Fruit fly (Drosophila melanogaster): ENCODE data around the gene Flad2.

The Flad2 gene

dm6 chr2L:13394903-13395302 lies 17.4 kb upstream of the Flad2 start, which contains the start of gene RpL24 (continued):
- peak; percentile 97 for TF ChIP-seq CG6813 (GFP tag; optimal IDR thresholded peaks at IDR 0.05)
- TF ChIP-seq jing (GFP tag; optimal IDR thresholded peaks at IDR 0.05): peak; percentile 46
- peak; percentile 79 for TF ChIP-seq mam (GFP tag; optimal IDR thresholded peaks at IDR 0.05)
- TF ChIP-seq br (optimal IDR thresholded peaks at IDR 0.05): no peak
- no peak; the same call in 2 of the 3 replicates for TF ChIP-seq zen2 (GFP tag; IDR thresholded peaks at IDR 0.05; ENCODE audit: partially characterized antibody)
- TF ChIP-seq sd (tag; optimal IDR thresholded peaks at IDR 0.05): no peak
- TF ChIP-seq tna (GFP tag; IDR thresholded peaks at IDR 0.05; ENCODE audit: partially characterized antibody): no peak
- TF ChIP-seq trh (GFP tag; optimal IDR thresholded peaks at IDR 0.05): peak; percentile 69
- TF ChIP-seq Sox100B (GFP tag; optimal IDR thresholded peaks at IDR 0.05): peak; percentile 88
- no peak for TF ChIP-seq vnd (GFP tag; IDR thresholded peaks at IDR 0.05; ENCODE audit: partially characterized antibody)
- peak; percentile 89 for TF ChIP-seq repo (GFP tag; optimal IDR thresholded peaks at IDR 0.05)
- TF ChIP-seq CG2199 (GFP tag; IDR thresholded peaks at IDR 0.05): no peak
- TF ChIP-seq ATbp (GFP tag; optimal IDR thresholded peaks at IDR 0.05): peak; percentile 92
- peak; percentile 64 for TF ChIP-seq Deaf1 (tag; optimal IDR thresholded peaks at IDR 0.05)
- no peak for TF ChIP-seq abd-A (tag; optimal IDR thresholded peaks at IDR 0.05)
- peak; percentile 72 for TF ChIP-seq CG30431 (GFP tag; optimal IDR thresholded peaks at IDR 0.05)
- peak; percentile 83 for TF ChIP-seq Kr (GFP tag; optimal IDR thresholded peaks at IDR 0.05)
- peak; percentile 36; the same call in 1 of the 2 replicates for TF ChIP-seq ato (GFP tag; IDR thresholded peaks at IDR 0.05; ENCODE audit: partially characterized antibody)
- no peak for TF ChIP-seq Doc3 (GFP tag; IDR thresholded peaks at IDR 0.05; ENCODE audit: partially characterized antibody)
- no peak for TF ChIP-seq Tbp (GFP tag; optimal IDR thresholded peaks at IDR 0.05)
- peak; percentile 59; the same call in 2 of the 3 replicates for TF ChIP-seq Mrtf (GFP tag; IDR thresholded peaks at IDR 0.05)
- peak; percentile 89 for TF ChIP-seq CG2202 (tag; optimal IDR thresholded peaks at IDR 0.05)
- peak; percentile 87 for TF ChIP-seq CG12744 (GFP tag; optimal IDR thresholded peaks at IDR 0.05)
- peak; percentile 77 for TF ChIP-seq Nf-YB (GFP tag; optimal IDR thresholded peaks at IDR 0.05)
- peak; percentile 96 for TF ChIP-seq CG3281 (GFP tag; optimal IDR thresholded peaks at IDR 0.05)
- no peak for TF ChIP-seq CG14860 (GFP tag; IDR thresholded peaks at IDR 0.05; ENCODE audit: partially characterized antibody)
- TF ChIP-seq CG13424 (tag; optimal IDR thresholded peaks at IDR 0.05): peak; percentile 75
- no peak for TF ChIP-seq nerfin-2 (GFP tag; IDR thresholded peaks at IDR 0.05; ENCODE audit: partially characterized antibody)
- peak; percentile 92 for TF ChIP-seq CG31441 (GFP tag; IDR thresholded peaks at IDR 0.05)
- TF ChIP-seq CoRest (tag; optimal IDR thresholded peaks at IDR 0.05): peak; percentile 73
- TF ChIP-seq pb (GFP tag; optimal IDR thresholded peaks at IDR 0.05): peak; percentile 90
- peak; percentile 81 for TF ChIP-seq grau (tag; optimal IDR thresholded peaks at IDR 0.05)
- TF ChIP-seq lmd (GFP tag; IDR thresholded peaks at IDR 0.05): peak; percentile 57; the same call in 1 of the 2 replicates
- peak; percentile 80 for TF ChIP-seq CG5245 (GFP tag; optimal IDR thresholded peaks at IDR 0.05)
- TF ChIP-seq CG17568 (GFP tag; optimal IDR thresholded peaks at IDR 0.05): peak; percentile 96
- peak; percentile 56 for TF ChIP-seq al (GFP tag; IDR thresholded peaks at IDR 0.05)
- peak; percentile 73 for TF ChIP-seq CG10959 (GFP tag; IDR thresholded peaks at IDR 0.05)
- TF ChIP-seq Dfd (GFP tag; optimal IDR thresholded peaks at IDR 0.05): no peak
- TF ChIP-seq cwo (GFP tag; optimal IDR thresholded peaks at IDR 0.05): peak; percentile 77
- peak; percentile 96 for TF ChIP-seq BtbVII (GFP tag; optimal IDR thresholded peaks at IDR 0.05)
- no peak for TF ChIP-seq Poxn (GFP tag; IDR thresholded peaks at IDR 0.05)
- TF ChIP-seq usp (GFP tag; optimal IDR thresholded peaks at IDR 0.05): no peak
- peak; percentile 65 for TF ChIP-seq CTCF (GFP tag; optimal IDR thresholded peaks at IDR 0.05)
- peak; percentile 92 for TF ChIP-seq CG8089 (GFP tag; optimal IDR thresholded peaks at IDR 0.05)
- no peak for TF ChIP-seq D (optimal IDR thresholded peaks at IDR 0.05)
- TF ChIP-seq D (GFP tag; optimal IDR thresholded peaks at IDR 0.05): peak; percentile 86
- TF ChIP-seq Hr51 (GFP tag; optimal IDR thresholded peaks at IDR 0.05): peak; percentile 81 to 88
- TF ChIP-seq HLH3B (GFP tag; IDR thresholded peaks at IDR 0.05): peak; percentile 78
- peak; percentile 65 for TF ChIP-seq cas (GFP tag; IDR thresholded peaks at IDR 0.05)
- TF ChIP-seq so (GFP tag; IDR thresholded peaks at IDR 0.05): peak; percentile 92; the same call in 2 of the 3 replicates
- peak; percentile 75; the same call in 1 of the 2 replicates for TF ChIP-seq bowl (GFP tag; IDR thresholded peaks at IDR 0.05)

Data from whole organism, embryonic.